Worm (Caenorhabditis elegans) whole organism, midembryonic: ENCODE results near the gene tag-281.

Experiments
- T22C8.4 ChIP-seq: fragments of 200-800 bp; sonication (Bioruptor generic); IDR thresholded peaks from 2 replicates; pipeline ENCODE4 v1.3.6; 2022; ENCODE audit warnings: missing genetic modification characterization, missing compliant biosample characterization
- cog-1 ChIP-seq: sonication (generic microtip); optimal IDR thresholded peaks from 2 replicates; lab custom pipeline; 2016; ENCODE audit warnings: missing genetic modification characterization, missing compliant biosample characterization
- flt-1 ChIP-seq: fragments of 200-800 bp; sonication (Bioruptor generic); IDR thresholded peaks from 2 replicates; pipeline ENCODE4 v1.3.6; 2022; ENCODE audit warnings: missing genetic modification characterization, missing compliant biosample characterization
- klf-2 ChIP-seq: fragments of 200-800 bp; sonication (Bioruptor generic); conservative IDR thresholded peaks from 2 replicates; pipeline ENCODE4 v1.3.6; 2022; ENCODE audit warnings: missing genetic modification reagents, missing genetic modification characterization, missing compliant biosample characterization
- med-1 ChIP-seq: sonication (generic microtip); optimal IDR thresholded peaks from 2 replicates; lab custom pipeline; 2017; ENCODE audit warnings: missing genetic modification characterization, mild to moderate bottlenecking, missing compliant biosample characterization, antibody characterized with exemption, missing genetic modification reagents; ENCODE audit not compliant: insufficient read depth
- ref-1 ChIP-seq: fragments of 200-800 bp; sonication (Bioruptor generic); conservative IDR thresholded peaks from 2 replicates; pipeline ENCODE4 v1.3.6; 2022; ENCODE audit warnings: missing genetic modification reagents, missing genetic modification characterization, missing compliant biosample characterization
- tab-1 ChIP-seq: fragments of 200-800 bp; sonication (Bioruptor generic); IDR thresholded peaks from 2 replicates; pipeline ENCODE4 v1.3.6; 2022; ENCODE audit warnings: missing genetic modification characterization, missing compliant biosample characterization
- ztf-23 ChIP-seq: fragments of 200-800 bp; sonication (Bioruptor generic); IDR thresholded peaks from 2 replicates; pipeline ENCODE4 v1.3.6; 2022; ENCODE audit warnings: missing genetic modification reagents, missing genetic modification characterization, missing compliant biosample characterization
- ztf-29 ChIP-seq: fragments of 200-800 bp; sonication (Bioruptor generic); IDR thresholded peaks from 2 replicates; pipeline ENCODE4 v1.3.6; 2022; ENCODE audit warnings: missing genetic modification reagents, missing genetic modification characterization, missing compliant biosample characterization

- TF ChIP-seq ztf-29 (GFP tag; lab: Robert Waterston, UW): no peak
- TF ChIP-seq cog-1: no peak
- no peak for TF ChIP-seq med-1
- TF ChIP-seq flt-1 (GFP tag; lab: Robert Waterston, UW): no peak
- TF ChIP-seq klf-2 (GFP tag; lab: Robert Waterston, UW): no peak
- TF ChIP-seq tab-1 (GFP tag; lab: Robert Waterston, UW): no peak
- TF ChIP-seq ztf-23 (GFP tag; lab: Robert Waterston, UW): no peak
- TF ChIP-seq ref-1 (GFP tag; lab: Robert Waterston, UW): no peak
- no peak for TF ChIP-seq T22C8.4 (GFP tag; lab: Robert Waterston, UW)
Observed at ce11 chrII:12417514-12417913, 42.0 kb upstream of the tag-281 start, which contains the start of gene sre-27.
